Worm (Caenorhabditis elegans): Measurements from ENCODE around the gene idpa-2.

Gene idpa-2

ce11 chrII:8818257-8818656, 25.7 kb upstream of the idpa-2 start (continued):
- TF ChIP-seq mef-2 (tag; optimal IDR thresholded peaks at IDR 0.05) = no peak

ce11 chrII:8817225-8817624, 24.7 kb upstream of the idpa-2 start:
- TF ChIP-seq swsn-7 (tag; optimal IDR thresholded peaks at IDR 0.05) = no peak
- TF ChIP-seq ztf-4 (tag; optimal IDR thresholded peaks at IDR 0.05) = no peak
- no peak for TF ChIP-seq unc-98 (GFP tag; IDR thresholded peaks at IDR 0.05)
- peak in 1 of 2 experiments; percentile 32 for TF ChIP-seq lin-35 (GFP tag; optimal IDR thresholded peaks at IDR 0.05)
- no peak for TF ChIP-seq lin-15B (tag; optimal IDR thresholded peaks at IDR 0.05)
- peak; percentile 46 for TF ChIP-seq nhr-20 (tag; optimal IDR thresholded peaks at IDR 0.05)
- TF ChIP-seq sup-37 (GFP tag; optimal IDR thresholded peaks at IDR 0.05) = no peak
- TF ChIP-seq grh-1 (GFP tag; IDR thresholded peaks at IDR 0.05) = no peak
- no peak for TF ChIP-seq mdl-1 (tag; optimal IDR thresholded peaks at IDR 0.05)
- no peak for TF ChIP-seq isw-1 (GFP tag; IDR thresholded peaks at IDR 0.05)
- TF ChIP-seq irx-1 (tag; optimal IDR thresholded peaks at IDR 0.05) = no peak
- no peak for TF ChIP-seq ceh-63 (GFP tag; optimal IDR thresholded peaks at IDR 0.05)
- TF ChIP-seq fkh-10 (GFP tag; optimal IDR thresholded peaks at IDR 0.05) = no peak
- TF ChIP-seq C04F5.9 (tag; optimal IDR thresholded peaks at IDR 0.05) = no peak
- TF ChIP-seq nhr-77 (tag; optimal IDR thresholded peaks at IDR 0.05) = no peak
- TF ChIP-seq sox-4 (tag; optimal IDR thresholded peaks at IDR 0.05) = no peak
- peak; percentile 25 for TF ChIP-seq lin-14 (GFP tag; optimal IDR thresholded peaks at IDR 0.05)
- TF ChIP-seq blmp-1 (tag; optimal IDR thresholded peaks at IDR 0.05) = peak; percentile 32
- TF ChIP-seq Y116A8C.19 (tag; optimal IDR thresholded peaks at IDR 0.05; ENCODE audit: borderline replicate concordance) = no peak
- TF ChIP-seq aha-1 (tag; optimal IDR thresholded peaks at IDR 0.05) = no peak
- TF ChIP-seq pax-3 (tag; optimal IDR thresholded peaks at IDR 0.05) = no peak
- TF ChIP-seq lsy-2 (tag; optimal IDR thresholded peaks at IDR 0.05) = peak in 1 of 2 experiments; percentile 24
- TF ChIP-seq efl-3 (GFP tag; optimal IDR thresholded peaks at IDR 0.05) = no peak
- TF ChIP-seq vab-15 (tag; optimal IDR thresholded peaks at IDR 0.05) = no peak
- TF ChIP-seq fkh-4 (tag; optimal IDR thresholded peaks at IDR 0.05; ENCODE audit: borderline replicate concordance) = no peak
- peak; percentile 51 for TF ChIP-seq nhr-90 (tag; optimal IDR thresholded peaks at IDR 0.05; ENCODE audit: poor library complexity)
- TF ChIP-seq hlh-17 (GFP tag; optimal IDR thresholded peaks at IDR 0.05; ENCODE audit: borderline replicate concordance) = no peak
- no peak for TF ChIP-seq pag-3 (tag; optimal IDR thresholded peaks at IDR 0.05; ENCODE audit: borderline replicate concordance, insufficient read depth)
- no peak for TF ChIP-seq nhr-28 (tag; optimal IDR thresholded peaks at IDR 0.05)
- TF ChIP-seq elt-3 (tag; optimal IDR thresholded peaks at IDR 0.05) = peak in 2 of 6 experiments; percentile 39 to 66
- TF ChIP-seq unc-86 (tag; optimal IDR thresholded peaks at IDR 0.05) = no peak
- TF ChIP-seq hlh-4 (tag; optimal IDR thresholded peaks at IDR 0.05) = no peak
- no peak for TF ChIP-seq tbx-2 (tag; optimal IDR thresholded peaks at IDR 0.05)
- TF ChIP-seq skn-1 (tag; optimal IDR thresholded peaks at IDR 0.05) = no peak
- TF ChIP-seq mef-2 (tag; optimal IDR thresholded peaks at IDR 0.05) = no peak
- no peak for TF ChIP-seq tlp-1 (tag; optimal IDR thresholded peaks at IDR 0.05)
- TF ChIP-seq lin-13 (GFP tag; optimal IDR thresholded peaks at IDR 0.05) = no peak
- TF ChIP-seq nhr-12 (tag; optimal IDR thresholded peaks at IDR 0.05) = no peak
- TF ChIP-seq unc-30 (tag; optimal IDR thresholded peaks at IDR 0.05) = no peak
- TF ChIP-seq lin-39 (tag; optimal IDR thresholded peaks at IDR 0.05) = no peak
- no peak for TF ChIP-seq dsc-1 (tag; optimal IDR thresholded peaks at IDR 0.05)
- TF ChIP-seq lir-3 (tag; optimal IDR thresholded peaks at IDR 0.05; ENCODE audit: poor library complexity) = peak; percentile 14
- TF ChIP-seq nhr-19 (GFP tag; conservative IDR thresholded peaks at IDR 0.05) = peak; percentile 42
- TF ChIP-seq sptf-1 (tag; optimal IDR thresholded peaks at IDR 0.05) = no peak
- TF ChIP-seq egl-27 (tag; optimal IDR thresholded peaks at IDR 0.05) = no peak
- TF ChIP-seq xbp-1 (tag; optimal IDR thresholded peaks at IDR 0.05) = no peak
- no peak for TF ChIP-seq fkh-8 (tag; optimal IDR thresholded peaks at IDR 0.05)
- TF ChIP-seq snpc-4 (tag; optimal IDR thresholded peaks at IDR 0.05) = no peak
- no peak for TF ChIP-seq jun-1 (tag; optimal IDR thresholded peaks at IDR 0.05)
- TF ChIP-seq zip-4 (GFP tag; optimal IDR thresholded peaks at IDR 0.05) = no peak
- TF ChIP-seq nhr-84 (tag; optimal IDR thresholded peaks at IDR 0.05) = no peak
